Fruit fly (Drosophila melanogaster) whole organism, embryonic: ENCODE measurements around the gene Cpr67Fa1.
A peak's percentile ranks its signal among the peaks of the same experiment; 100 is the strongest.

Experiments used
- Asciz ChIP-seq: fragments of 200-800 bp; sonication (Bioruptor generic); optimal IDR thresholded peaks from 2 replicates; lab custom pipeline; 2017; ENCODE audit warnings: missing biosample characterization, mild to moderate bottlenecking, missing genetic modification characterization, missing genetic modification reagents
- CG10209 ChIP-seq: fragments of 200-800 bp; sonication (Bioruptor generic); optimal IDR thresholded peaks from 3 replicates; lab custom pipeline; 2017; ENCODE audit warnings: missing biosample characterization, mild to moderate bottlenecking, missing genetic modification characterization, missing genetic modification reagents
- CG10654 ChIP-seq: fragments of 200-800 bp; sonication (Bioruptor generic); optimal IDR thresholded peaks from 2 replicates; lab custom pipeline; 2016; ENCODE audit warnings: missing biosample characterization, missing genetic modification characterization
- CG11456 ChIP-seq: fragments of 200-800 bp; sonication (Bioruptor generic); IDR thresholded peaks from 3 replicates; pipeline ENCODE4 v1.3.6; 2022; ENCODE audit warnings: missing biosample characterization, missing genetic modification characterization
- CG11504 ChIP-seq: fragments of 200-800 bp; sonication (Bioruptor generic); optimal IDR thresholded peaks from 3 replicates; lab custom pipeline; 2019; ENCODE audit warnings: missing biosample characterization, mild to moderate bottlenecking, missing genetic modification characterization, moderate library complexity
- CG12299 ChIP-seq: fragments of 200-800 bp; sonication (Bioruptor generic); optimal IDR thresholded peaks from 2 replicates; lab custom pipeline; 2018; ENCODE audit warnings: missing biosample characterization, mild to moderate bottlenecking, missing genetic modification characterization
- CG12659 ChIP-seq: fragments of 200-800 bp; sonication (Bioruptor generic); optimal IDR thresholded peaks from 3 replicates; lab custom pipeline; 2017; ENCODE audit warnings: mild to moderate bottlenecking, missing biosample characterization, missing genetic modification reagents, missing genetic modification characterization
- CG12942 ChIP-seq: fragments of 200-800 bp; sonication (Bioruptor generic); optimal IDR thresholded peaks from 3 replicates; lab custom pipeline; 2016; ENCODE audit warnings: missing biosample characterization, missing genetic modification characterization
- CG14441 ChIP-seq: fragments of 200-800 bp; sonication (Bioruptor generic); IDR thresholded peaks from 2 replicates; pipeline ENCODE4 v1.3.6; 2022; ENCODE audit warnings: missing biosample characterization, missing genetic modification characterization
- CG15479 ChIP-seq: fragments of 200-800 bp; sonication (Bioruptor generic); optimal IDR thresholded peaks from 3 replicates; lab custom pipeline; 2019; ENCODE audit warnings: missing biosample characterization, mild to moderate bottlenecking, missing genetic modification characterization, moderate library complexity
- CG15514 ChIP-seq: fragments of 200-800 bp; sonication (Bioruptor generic); optimal IDR thresholded peaks from 3 replicates; lab custom pipeline; 2017; ENCODE audit warnings: missing biosample characterization, missing genetic modification characterization, mild to moderate bottlenecking, moderate library complexity, missing genetic modification reagents
- CG16813 ChIP-seq: fragments of 200-800 bp; sonication (Bioruptor generic); IDR thresholded peaks from 3 replicates; pipeline ENCODE4 v1.3.6; 2022; ENCODE audit warnings: missing biosample characterization, missing genetic modification characterization; ENCODE audit not compliant: partially characterized antibody
- CG18476 ChIP-seq: fragments of 200-800 bp; sonication (Bioruptor generic); optimal IDR thresholded peaks from 2 replicates; lab custom pipeline; 2016; ENCODE audit warnings: missing biosample characterization, mild to moderate bottlenecking, missing genetic modification characterization
- CG18619 ChIP-seq: fragments of 200-800 bp; sonication (Bioruptor generic); optimal IDR thresholded peaks from 3 replicates; lab custom pipeline; 2017; ENCODE audit warnings: missing biosample characterization, mild to moderate bottlenecking, missing genetic modification characterization
- CG34224 ChIP-seq: fragments of 200-800 bp; sonication (Bioruptor generic); IDR thresholded peaks from 3 replicates; pipeline ENCODE4 v1.3.6; 2022; ENCODE audit warnings: missing biosample characterization, missing genetic modification characterization; ENCODE audit not compliant: partially characterized antibody
- CG3726 ChIP-seq: fragments of 200-800 bp; sonication (Bioruptor generic); IDR thresholded peaks from 3 replicates; pipeline ENCODE4, ENCODE4 v1.3.6; 2022; ENCODE audit warnings: missing biosample characterization, missing genetic modification characterization
- CG4404 ChIP-seq: fragments of 200-800 bp; sonication (Bioruptor generic); IDR thresholded peaks from 2 replicates; pipeline ENCODE4 v1.3.6; 2022; ENCODE audit warnings: missing biosample characterization, missing genetic modification characterization
- CG5245 ChIP-seq: fragments of 200-800 bp; sonication (Bioruptor generic); optimal IDR thresholded peaks from 3 replicates; lab custom pipeline; 2016; ENCODE audit warnings: missing biosample characterization, missing genetic modification characterization
- CG6765 ChIP-seq: fragments of 200-800 bp; sonication (Bioruptor generic); optimal IDR thresholded peaks from 3 replicates; lab custom pipeline; 2017; ENCODE audit warnings: missing biosample characterization, mild to moderate bottlenecking, missing genetic modification characterization
- CG7556 ChIP-seq: fragments of 200-800 bp; sonication (Bioruptor generic); optimal IDR thresholded peaks from 2 replicates; lab custom pipeline; 2017; ENCODE audit warnings: missing biosample characterization, mild to moderate bottlenecking, missing genetic modification characterization
- CG7839 ChIP-seq: fragments of 200-800 bp; sonication (Bioruptor generic); optimal IDR thresholded peaks from 3 replicates; lab custom pipeline; 2018; ENCODE audit warnings: missing biosample characterization, mild to moderate bottlenecking, missing genetic modification characterization, moderate library complexity
- CG8359 ChIP-seq: fragments of 200-800 bp; sonication (Bioruptor generic); optimal IDR thresholded peaks from 2 replicates; lab custom pipeline; 2017; ENCODE audit warnings: missing biosample characterization, mild to moderate bottlenecking, missing genetic modification characterization, borderline replicate concordance
- CTCF ChIP-seq: fragments of 200-800 bp; sonication (Bioruptor generic); optimal IDR thresholded peaks from 2 replicates; lab custom pipeline; 2017; ENCODE audit warnings: missing biosample characterization, mild to moderate bottlenecking, missing genetic modification characterization, moderate library complexity
- D ChIP-seq, 2 experiments: fragments of 200-800 bp in 1 of 2; fragments of >200 bp in 1 of 2; sonication (Bioruptor generic) in 1 of 2; optimal IDR thresholded peaks; 2 replicates in 1 of 2; 3 replicates in 1 of 2; lab custom pipeline; 2017; ENCODE audit warnings: mild to moderate bottlenecking in 1 of 2, missing biosample characterization in 1 of 2, missing genetic modification characterization in 1 of 2, missing genetic modification reagents in 1 of 2
- Drgx ChIP-seq: fragments of 200-800 bp; sonication (Bioruptor generic); IDR thresholded peaks from 2 replicates; pipeline ENCODE4 v1.3.6; 2022; ENCODE audit warnings: missing biosample characterization, missing genetic modification characterization
- Hmx ChIP-seq: fragments of 200-800 bp; sonication (Bioruptor generic); optimal IDR thresholded peaks from 2 replicates; lab custom pipeline; 2016; ENCODE audit warnings: missing biosample characterization, missing genetic modification characterization
- Oli ChIP-seq: fragments of 200-800 bp; sonication (Bioruptor generic); optimal IDR thresholded peaks from 2 replicates; lab custom pipeline; 2018; ENCODE audit warnings: missing biosample characterization, mild to moderate bottlenecking, missing genetic modification characterization, moderate library complexity
- ac ChIP-seq: fragments of 200-800 bp; sonication (Bioruptor generic); optimal IDR thresholded peaks from 3 replicates; lab custom pipeline; 2017; ENCODE audit warnings: missing biosample characterization, mild to moderate bottlenecking, missing genetic modification characterization
- chm ChIP-seq: fragments of 200-800 bp; sonication (Bioruptor generic); IDR thresholded peaks from 2 replicates; pipeline ENCODE4 v1.3.6; 2022; ENCODE audit warnings: missing biosample characterization, missing genetic modification characterization
- cwo ChIP-seq: fragments of 200-800 bp; sonication (Bioruptor generic); optimal IDR thresholded peaks from 3 replicates; lab custom pipeline; 2017; ENCODE audit warnings: missing biosample characterization, missing genetic modification characterization, mild to moderate bottlenecking, moderate library complexity, missing genetic modification reagents
- dan ChIP-seq: fragments of 200-800 bp; sonication (Bioruptor generic); IDR thresholded peaks from 2 replicates; pipeline ENCODE4 v1.3.6; 2022; ENCODE audit warnings: missing biosample characterization, missing genetic modification characterization
- dm ChIP-seq: fragments of 200-800 bp; sonication (Bioruptor generic); optimal IDR thresholded peaks from 3 replicates; lab custom pipeline; 2016; ENCODE audit warnings: missing biosample characterization, missing genetic modification characterization
- ewg ChIP-seq: fragments of 200-800 bp; sonication (Bioruptor generic); optimal IDR thresholded peaks from 3 replicates; lab custom pipeline; 2017; ENCODE audit warnings: mild to moderate bottlenecking, missing biosample characterization, missing genetic modification reagents, missing genetic modification characterization
- lola ChIP-seq, 3 experiments: fragments of >200 bp in 2 of 3; fragments of 200-800 bp in 1 of 3; sonication (Bioruptor generic) in 1 of 3; optimal IDR thresholded peaks; 2 replicates each; lab custom pipeline; 2017 to 2019; ENCODE audit warnings: missing biosample characterization in 3 of 3, missing genetic modification characterization in 3 of 3, mild to moderate bottlenecking in 1 of 3, moderate library complexity in 1 of 3
- maf-S ChIP-seq: fragments of 200-800 bp; sonication (Bioruptor generic); optimal IDR thresholded peaks from 2 replicates; lab custom pipeline; 2016; ENCODE audit warnings: missing biosample characterization, missing genetic modification characterization
- phol ChIP-seq: fragments of 200-800 bp; sonication (Bioruptor generic); optimal IDR thresholded peaks from 3 replicates; lab custom pipeline; 2018; ENCODE audit warnings: missing biosample characterization, mild to moderate bottlenecking, missing genetic modification characterization, moderate library complexity
- ranshi ChIP-seq: fragments of 200-800 bp; sonication (Bioruptor generic); IDR thresholded peaks from 2 replicates; pipeline ENCODE4 v1.3.6; 2022; ENCODE audit warnings: missing biosample characterization, missing genetic modification characterization
- sens-2 ChIP-seq: fragments of 200-800 bp; sonication (Bioruptor generic); IDR thresholded peaks from 2 replicates; pipeline ENCODE4 v1.3.6; 2022; ENCODE audit warnings: missing biosample characterization, missing genetic modification characterization
- seq ChIP-seq: fragments of 200-800 bp; sonication (Bioruptor generic); IDR thresholded peaks from 2 replicates; pipeline ENCODE4 v1.3.6; 2022; ENCODE audit warnings: missing biosample characterization, missing genetic modification characterization
- so ChIP-seq: fragments of 200-800 bp; sonication (Bioruptor generic); IDR thresholded peaks from 3 replicates; pipeline ENCODE4 v1.3.6; 2022; ENCODE audit warnings: missing biosample characterization, missing genetic modification characterization
- sug ChIP-seq: fragments of 200-800 bp; optimal IDR thresholded peaks from 2 replicates; lab custom pipeline; 2019; ENCODE audit warnings: missing biosample characterization, mild to moderate bottlenecking, missing genetic modification characterization, moderate library complexity
- tap ChIP-seq: fragments of 200-800 bp; optimal IDR thresholded peaks from 3 replicates; lab custom pipeline; 2019; ENCODE audit warnings: missing biosample characterization, mild to moderate bottlenecking, missing genetic modification characterization, moderate library complexity
- tgo ChIP-seq: fragments of 200-800 bp; sonication (Bioruptor generic); IDR thresholded peaks from 3 replicates; pipeline ENCODE4 v1.3.6; 2022; ENCODE audit warnings: missing biosample characterization, missing genetic modification characterization
- vvl ChIP-seq: fragments of 200-800 bp; sonication (Bioruptor generic); IDR thresholded peaks from 2 replicates; pipeline ENCODE4 v1.3.6; 2022; ENCODE audit warnings: missing biosample characterization, missing genetic modification characterization
- zfh1 ChIP-seq: fragments of 200-800 bp; sonication (Bioruptor generic); IDR thresholded peaks from 3 replicates; pipeline ENCODE4 v1.3.6; 2022; ENCODE audit warnings: missing biosample characterization, missing genetic modification characterization

Gene Cpr67Fa1

DNA sequence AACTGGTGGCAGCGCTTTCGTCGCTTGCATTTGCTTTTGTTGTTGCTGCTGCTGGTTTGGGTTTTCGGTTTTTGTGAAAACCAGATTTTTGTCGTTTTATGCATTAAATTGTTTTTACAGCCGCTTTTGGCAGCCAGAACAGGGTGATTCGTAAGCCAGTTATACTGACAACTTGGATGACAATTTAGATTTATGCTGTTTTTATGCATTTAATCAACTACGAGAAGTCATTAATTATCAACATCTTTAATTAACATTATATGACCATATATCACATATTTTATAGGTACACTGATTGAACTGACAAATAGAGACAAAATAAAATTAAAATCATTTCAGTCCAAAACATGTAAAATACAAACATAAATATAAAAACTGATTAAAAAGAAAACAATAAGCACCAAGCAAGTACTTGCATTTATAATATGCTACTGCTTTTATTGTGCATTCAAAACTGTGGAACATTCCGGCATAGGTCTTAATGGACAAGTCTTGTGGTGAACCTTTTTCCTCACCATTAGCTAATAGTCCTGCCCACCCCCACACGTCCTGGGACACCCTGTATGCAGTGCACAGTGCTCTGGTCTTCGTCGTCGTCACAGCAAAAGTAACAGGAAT, 34.9 kb upstream of the Cpr67Fa1 start (continued):
- TF ChIP-seq CG34224 (GFP tag; lab: Robert Waterston, UW) (no peak), seq (no peak), lola (GFP tag; optimal IDR thresholded peaks at IDR 0.05; lab: Kevin White, UChicago) (peak in 1 of 3 experiments; percentile 27), CG18619 (no peak), CG10209 (GFP tag; lab: Kevin White, UChicago) (no peak), Drgx (GFP tag; lab: Robert Waterston, UW) (peak; percentile 65), CG11504 (peak; percentile 46)

DNA sequence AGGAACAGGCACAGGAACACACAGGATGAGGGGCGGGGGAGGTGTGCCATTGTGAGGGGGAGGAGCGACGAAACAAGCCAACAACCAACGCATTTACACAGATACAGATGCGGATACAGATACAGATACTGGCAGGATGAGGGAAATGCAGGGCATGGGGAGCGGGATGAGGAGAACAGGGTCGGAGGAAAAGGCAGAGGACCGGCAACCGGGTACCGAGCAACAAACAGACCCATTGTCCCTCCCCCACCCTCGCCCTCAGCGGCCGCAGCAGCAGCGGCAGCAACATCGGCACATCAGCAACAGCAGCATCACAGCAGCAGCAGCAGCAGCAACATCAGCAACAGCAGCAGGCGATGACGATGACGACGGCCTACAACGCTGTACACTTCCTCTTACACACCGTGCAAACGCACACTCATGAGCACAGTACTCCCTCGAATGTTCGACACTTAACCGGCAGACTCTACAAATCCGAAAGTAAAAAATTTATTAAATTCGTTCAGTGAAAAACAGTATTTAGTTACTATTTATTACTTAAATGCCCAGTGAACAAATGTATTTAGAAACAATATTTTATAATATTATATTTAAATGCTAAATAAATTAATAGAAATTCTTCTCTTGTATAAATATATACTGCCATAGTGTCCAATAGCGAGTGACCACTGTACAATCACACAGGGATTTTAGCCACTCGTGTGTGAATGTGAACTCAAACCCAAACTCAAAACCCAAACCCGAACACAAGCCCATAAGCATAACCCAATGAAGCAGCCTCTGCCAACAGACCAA, 34.2 kb upstream of the Cpr67Fa1 start:
- TF ChIP-seq maf-S (GFP tag; lab: Kevin White, UChicago), result no peak
- peak; percentile 81 for TF ChIP-seq CG8359 (GFP tag; lab: Kevin White, UChicago)
- peak; percentile 79 for TF ChIP-seq ac (GFP tag; lab: Kevin White, UChicago)
- peak; percentile 78 for TF ChIP-seq CG10654 (GFP tag; lab: Kevin White, UChicago)
- TF ChIP-seq phol (tag; lab: Kevin White, UChicago), result peak; percentile 92
- TF ChIP-seq ranshi (GFP tag; lab: Robert Waterston, UW), result peak; percentile 81
- peak; percentile 89 for TF ChIP-seq zfh1 (GFP tag; lab: Robert Waterston, UW)
- peak; percentile 46 for TF ChIP-seq D (optimal IDR thresholded peaks at IDR 0.05; lab: Kevin White, UChicago)
- TF ChIP-seq D (GFP tag; optimal IDR thresholded peaks at IDR 0.05; lab: Kevin White, UChicago), result peak; percentile 94
- TF ChIP-seq CG6765 (GFP tag; lab: Kevin White, UChicago), result peak; percentile 76
- peak; percentile 89; the same call in 2 of the 3 replicates for TF ChIP-seq so (GFP tag; lab: Robert Waterston, UW)
- TF ChIP-seq CG3726 (GFP tag; lab: Robert Waterston, UW), result 0 out of 3 replicates have a peak, but pooled peaks have one; percentile 70
- TF ChIP-seq Drgx (GFP tag; lab: Robert Waterston, UW), result peak; percentile 91
- peak; percentile 86 for TF ChIP-seq cwo
- peak; percentile 64 for TF ChIP-seq CG12942
- TF ChIP-seq CTCF (GFP tag; lab: Kevin White, UChicago), result peak; percentile 45
- peak; percentile 63 for TF ChIP-seq CG15514 (GFP tag; lab: Kevin White, UChicago)
- no peak for TF ChIP-seq CG16813 (GFP tag; lab: Robert Waterston, UW)
- TF ChIP-seq CG12659, result peak; percentile 88
- TF ChIP-seq lola (GFP tag; optimal IDR thresholded peaks at IDR 0.05; lab: Kevin White, UChicago), result peak in 1 of 3 experiments; percentile 93
- peak; percentile 89 for TF ChIP-seq Oli (tag; lab: Kevin White, UChicago)
- no peak for TF ChIP-seq Hmx (GFP tag; lab: Kevin White, UChicago)
- TF ChIP-seq tap (tag; lab: Kevin White, UChicago), result peak; percentile 86
- TF ChIP-seq CG15479 (GFP tag; lab: Kevin White, UChicago), result peak; percentile 36
- TF ChIP-seq CG7556 (GFP tag; lab: Kevin White, UChicago), result peak; percentile 95
- TF ChIP-seq CG7839 (tag; lab: Kevin White, UChicago), result peak; percentile 93
- TF ChIP-seq sug (tag; lab: Kevin White, UChicago), result peak; percentile 73
- peak; percentile 81 for TF ChIP-seq CG12299 (tag; lab: Kevin White, UChicago)
- peak; percentile 76 for TF ChIP-seq CG14441 (GFP tag; lab: Robert Waterston, UW)
- TF ChIP-seq vvl (GFP tag; lab: Robert Waterston, UW), result peak; percentile 90
- TF ChIP-seq ewg (GFP tag; lab: Kevin White, UChicago), result peak; percentile 76
- TF ChIP-seq chm (GFP tag; lab: Robert Waterston, UW), result 0 out of 2 replicates have a peak, but pooled peaks have one; percentile 44
- TF ChIP-seq CG5245 (GFP tag; lab: Kevin White, UChicago), result peak; percentile 57
- TF ChIP-seq tgo (GFP tag; lab: Robert Waterston, UW), result peak; percentile 89
- peak; percentile 85 for TF ChIP-seq Asciz (GFP tag; lab: Kevin White, UChicago)
- TF ChIP-seq CG11456, result peak; percentile 76; the same call in 1 of the 3 replicates
- TF ChIP-seq dm, result no peak
- peak; percentile 96 for TF ChIP-seq CG4404 (GFP tag; lab: Robert Waterston, UW)
- TF ChIP-seq sens-2, result peak; percentile 72; the same call in 1 of the 2 replicates
- peak; percentile 65 for TF ChIP-seq CG18476 (GFP tag; lab: Kevin White, UChicago)
- TF ChIP-seq dan (GFP tag; lab: Robert Waterston, UW), result no peak
